Worm (Caenorhabditis elegans) whole organism, L4 larva: ENCODE data around the gene hot-4.

ENCODE experiments used
- R02D3.7 ChIP-seq: fragments of 150-350 bp; sonication (generic microtip); optimal IDR thresholded peaks from 3 replicates; lab custom pipeline; 2014; ENCODE audit warnings: missing biosample characterization, missing genetic modification characterization
- T20F7.1 ChIP-seq: fragments of 200-800 bp; sonication (Bioruptor generic); optimal IDR thresholded peaks from 2 replicates; lab custom pipeline; 2018; ENCODE audit warnings: mild to moderate bottlenecking, missing genetic modification characterization, missing compliant biosample characterization
- Y48G9A.11 ChIP-seq: fragments of 200-800 bp; sonication (Bioruptor generic); IDR thresholded peaks from 2 replicates; pipeline ENCODE4 v1.3.6; 2022; ENCODE audit warnings: missing genetic modification reagents, missing genetic modification characterization, missing compliant biosample characterization
- Y5F2A.4 ChIP-seq: fragments of 200-800 bp; sonication (Bioruptor generic); optimal IDR thresholded peaks from 2 replicates; lab custom pipeline; 2018; ENCODE audit warnings: mild to moderate bottlenecking, missing genetic modification characterization, missing compliant biosample characterization
- Y75B8A.6 ChIP-seq: fragments of 200-800 bp; sonication (Bioruptor generic); IDR thresholded peaks from 2 replicates; pipeline ENCODE4 v1.3.6; 2022; ENCODE audit warnings: missing genetic modification reagents, missing genetic modification characterization, missing compliant biosample characterization
- ZK337.2 ChIP-seq: fragments of 200-800 bp; sonication (Bioruptor generic); IDR thresholded peaks from 2 replicates; pipeline ENCODE4 v1.3.6; 2022; ENCODE audit warnings: missing genetic modification reagents, missing genetic modification characterization, missing compliant biosample characterization
- aha-1 ChIP-seq: fragments of 150-350 bp; peaks from one replicate; lab custom pipeline; 2014; ENCODE audit warnings: missing biosample characterization, missing genetic modification characterization
- ceh-44 ChIP-seq: fragments of 200-800 bp; sonication (Bioruptor generic); IDR thresholded peaks from 2 replicates; pipeline ENCODE4 v1.3.6; 2022; ENCODE audit warnings: missing genetic modification reagents, missing genetic modification characterization, missing compliant biosample characterization
- ceh-82 ChIP-seq: sonication (generic microtip); optimal IDR thresholded peaks from 2 replicates; lab custom pipeline; 2017; ENCODE audit warnings: missing biosample characterization, missing genetic modification characterization
- ces-1 ChIP-seq: fragments of 150-350 bp; sonication (generic microtip); optimal IDR thresholded peaks from 4 replicates; lab custom pipeline; 2014; ENCODE audit warnings: missing biosample characterization, missing genetic modification reagents, missing genetic modification characterization
- cey-2 ChIP-seq: sonication (generic microtip); optimal IDR thresholded peaks from 3 replicates; lab custom pipeline; 2017; ENCODE audit warnings: missing genetic modification characterization, mild to moderate bottlenecking, missing compliant biosample characterization, antibody characterized with exemption, borderline replicate concordance; ENCODE audit not compliant: insufficient read depth
- daf-16 ChIP-seq, 3 experiments: sonication (generic microtip); optimal IDR thresholded peaks; 2 replicates each; lab custom pipeline; 2016 to 2017; ENCODE audit warnings: missing genetic modification characterization in 3 of 3, missing genetic modification reagents in 3 of 3, mild to moderate bottlenecking in 2 of 3, missing compliant biosample characterization in 2 of 3, missing biosample characterization in 1 of 3, moderate library complexity in 1 of 3
- daf-19 ChIP-seq: fragments of 200-800 bp; sonication (Bioruptor generic); conservative IDR thresholded peaks from 2 replicates; pipeline ENCODE4 v1.3.6; 2022; ENCODE audit warnings: missing genetic modification characterization, missing compliant biosample characterization
- dmd-6 ChIP-seq: fragments of 200-800 bp; sonication (Bioruptor generic); IDR thresholded peaks from 2 replicates; pipeline ENCODE4 v1.3.6; 2022; ENCODE audit warnings: missing genetic modification reagents, missing genetic modification characterization, missing compliant biosample characterization
- dpl-1 ChIP-seq: fragments of 150-350 bp; optimal IDR thresholded peaks from 2 replicates; lab custom pipeline; 2014; ENCODE audit warnings: missing biosample characterization, missing genetic modification reagents, missing genetic modification characterization
- duxl-1 ChIP-seq: sonication (generic microtip); optimal IDR thresholded peaks from 2 replicates; lab custom pipeline; 2016; ENCODE audit warnings: mild to moderate bottlenecking, missing genetic modification characterization, moderate library complexity, missing compliant biosample characterization; ENCODE audit not compliant: poor library complexity
- fkh-10 ChIP-seq: fragments of 150-350 bp; optimal IDR thresholded peaks from 2 replicates; lab custom pipeline; 2014; ENCODE audit warnings: missing biosample characterization, missing genetic modification reagents, missing genetic modification characterization
- hlh-30 ChIP-seq: sonication (generic microtip); optimal IDR thresholded peaks from 2 replicates; lab custom pipeline; 2017; ENCODE audit warnings: antibody characterized with exemption, mild to moderate bottlenecking, missing genetic modification characterization, missing compliant biosample characterization; ENCODE audit not compliant: insufficient read depth
- jun-1 ChIP-seq: fragments of 150-350 bp; optimal IDR thresholded peaks from 2 replicates; lab custom pipeline; 2014; ENCODE audit warnings: missing biosample characterization, missing genetic modification reagents, missing genetic modification characterization
- lin-1 ChIP-seq: fragments of 200-800 bp; sonication (Bioruptor generic); IDR thresholded peaks from 2 replicates; pipeline ENCODE4 v1.3.6; 2022; ENCODE audit warnings: missing genetic modification reagents, missing genetic modification characterization, missing compliant biosample characterization
- lin-15B ChIP-seq: fragments of 150-350 bp; sonication (generic microtip); optimal IDR thresholded peaks from 3 replicates; lab custom pipeline; 2014; ENCODE audit warnings: missing biosample characterization, missing genetic modification characterization
- lin-38 ChIP-seq: fragments of 200-800 bp; sonication (Bioruptor generic); IDR thresholded peaks from 2 replicates; pipeline ENCODE4 v1.3.6; 2022; ENCODE audit warnings: missing genetic modification reagents, missing genetic modification characterization, missing compliant biosample characterization
- madf-9 ChIP-seq: fragments of 200-800 bp; sonication (Bioruptor generic); conservative IDR thresholded peaks from 2 replicates; pipeline ENCODE4 v1.3.6; 2022; ENCODE audit warnings: missing genetic modification reagents, missing genetic modification characterization, missing compliant biosample characterization
- mep-1 ChIP-seq: fragments of 150-350 bp; sonication (generic microtip); optimal IDR thresholded peaks from 3 replicates; lab custom pipeline; 2014; ENCODE audit warnings: missing biosample characterization, missing genetic modification characterization
- mes-2 ChIP-seq: sonication (generic microtip); optimal IDR thresholded peaks from 2 replicates; lab custom pipeline; 2016; ENCODE audit warnings: missing genotype, mild to moderate bottlenecking, missing genetic modification characterization, missing compliant biosample characterization; ENCODE audit not compliant: poor library complexity, severe bottlenecking
- mxl-3 ChIP-seq: fragments of 200-800 bp; sonication (Bioruptor generic); optimal IDR thresholded peaks from 2 replicates; lab custom pipeline; 2018; ENCODE audit warnings: mild to moderate bottlenecking, missing genetic modification characterization, missing compliant biosample characterization
- nhr-237 ChIP-seq: sonication (generic microtip); optimal IDR thresholded peaks from 2 replicates; lab custom pipeline; 2017; ENCODE audit warnings: missing biosample characterization, missing genetic modification characterization
- nhr-42 ChIP-seq: fragments of 200-800 bp; sonication (Bioruptor generic); IDR thresholded peaks from 2 replicates; pipeline ENCODE4 v1.3.6; 2022; ENCODE audit warnings: missing genetic modification characterization, missing compliant biosample characterization
- skn-1 ChIP-seq: fragments of 150-350 bp; optimal IDR thresholded peaks from 2 replicates; lab custom pipeline; 2014; ENCODE audit warnings: missing biosample characterization, missing genetic modification characterization
- snpc-4 ChIP-seq: fragments of 150-350 bp; optimal IDR thresholded peaks from 2 replicates; lab custom pipeline; 2014; ENCODE audit warnings: missing biosample characterization, missing genetic modification characterization
- spr-3 ChIP-seq: fragments of 200-800 bp; sonication (Bioruptor generic); optimal IDR thresholded peaks from 2 replicates; lab custom pipeline; 2018; ENCODE audit warnings: mild to moderate bottlenecking, missing genetic modification characterization, missing compliant biosample characterization
- unc-39 ChIP-seq: sonication (generic microtip); optimal IDR thresholded peaks from 2 replicates; lab custom pipeline; 2017; ENCODE audit warnings: missing biosample characterization, missing genetic modification characterization
- zag-1 ChIP-seq: fragments of 150-350 bp; optimal IDR thresholded peaks from 2 replicates; lab custom pipeline; 2014; ENCODE audit warnings: missing biosample characterization, missing genetic modification characterization
- zip-11 ChIP-seq: fragments of 200-800 bp; sonication (Bioruptor generic); IDR thresholded peaks from 2 replicates; pipeline ENCODE4 v1.3.6; 2022; ENCODE audit warnings: missing genetic modification characterization, missing compliant biosample characterization
- zip-2 ChIP-seq: fragments of 150-350 bp; optimal IDR thresholded peaks from 2 replicates; lab custom pipeline; 2014; ENCODE audit warnings: missing biosample characterization, missing genetic modification characterization

Gene hot-4

DNA sequence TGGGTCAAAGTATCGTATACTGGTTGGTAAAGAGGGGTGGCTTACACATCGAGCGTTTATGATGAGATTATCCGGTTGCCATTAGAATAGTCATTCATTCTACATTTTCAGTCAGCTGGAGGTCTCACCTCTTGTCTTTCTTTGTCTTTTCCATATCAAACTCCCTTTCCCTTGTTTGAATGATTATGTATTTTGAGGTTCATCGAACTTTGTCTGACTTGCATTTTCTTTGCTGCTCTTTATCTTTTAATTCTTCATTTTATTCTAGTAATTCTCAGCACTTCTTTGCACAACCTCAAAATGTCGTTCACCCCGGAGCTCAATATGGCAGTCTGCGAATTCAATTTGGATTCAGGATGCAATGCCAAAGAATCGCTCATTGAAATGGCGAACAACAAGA, 23.3 kb downstream of the hot-4 start, which contains the start of gene T12A2.3:
T12A2.3 (plus strand) TSS at position 301 of the 400 bp plus-strand sequence.
- TF ChIP-seq fkh-10 (GFP tag; lab: Kevin White, UChicago): no peak
- TF ChIP-seq ZK337.2 (GFP tag; lab: Robert Waterston, UW): no peak
- no peak for TF ChIP-seq zip-11
- TF ChIP-seq skn-1 (tag; lab: Kevin White, UChicago): no peak
- TF ChIP-seq unc-39 (tag; lab: Kevin White, UChicago): no peak
- TF ChIP-seq lin-38 (GFP tag; lab: Robert Waterston, UW): no peak
- TF ChIP-seq lin-1 (GFP tag; lab: Robert Waterston, UW): no peak
- no peak for TF ChIP-seq hlh-30 (tag; lab: Kevin White, UChicago)
- TF ChIP-seq cey-2 (tag; lab: Kevin White, UChicago): no peak
- no peak for TF ChIP-seq snpc-4 (tag; lab: Kevin White, UChicago)
- no peak for TF ChIP-seq ces-1 (GFP tag; lab: Kevin White, UChicago)
- TF ChIP-seq dmd-6: no peak
- no peak for TF ChIP-seq ceh-44 (GFP tag; lab: Robert Waterston, UW)

DNA sequence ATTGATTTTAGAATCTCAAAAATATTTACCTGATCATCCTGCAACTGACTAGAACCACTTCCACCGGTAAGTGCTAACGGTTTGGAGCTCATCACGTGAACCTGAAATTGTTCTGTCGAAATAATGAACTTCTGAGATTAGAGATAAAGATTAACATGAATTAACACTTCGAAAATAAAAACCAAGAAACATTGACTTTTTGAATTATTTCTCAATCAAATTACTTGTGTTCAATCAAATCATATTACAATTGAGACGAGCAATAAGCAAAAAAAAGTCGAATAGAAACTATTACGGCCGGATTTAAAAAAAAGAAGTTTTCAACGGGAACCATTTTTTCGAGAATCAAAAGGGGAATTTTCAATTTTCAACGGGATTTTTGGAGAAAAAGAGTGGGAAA, 28.5 kb downstream of the hot-4 start, which contains the start of gene bcas-2:
bcas-2 (minus strand) TSS at position 101 of the 400 bp plus-strand sequence.
- TF ChIP-seq nhr-237 (no peak), aha-1 (tag; lab: Kevin White, UChicago) (no peak), duxl-1 (tag; lab: Kevin White, UChicago) (no peak), lin-15B (tag; lab: Kevin White, UChicago) (no peak), nhr-42 (GFP tag; lab: Robert Waterston, UW) (no peak), T20F7.1 (GFP tag; lab: Kevin White, UChicago) (no peak), ceh-82 (tag; lab: Kevin White, UChicago) (no peak), daf-16 (GFP tag; optimal IDR thresholded peaks at IDR 0.05; lab: Kevin White, UChicago) (no peak), daf-16 (tag; optimal IDR thresholded peaks at IDR 0.05; lab: Kevin White, UChicago) (no peak), Y5F2A.4 (GFP tag; lab: Kevin White, UChicago) (no peak), mxl-3 (GFP tag; lab: Kevin White, UChicago) (no peak), madf-9 (GFP tag; lab: Robert Waterston, UW) (no peak), Y48G9A.11 (GFP tag; lab: Robert Waterston, UW) (no peak), snpc-4 (tag; lab: Kevin White, UChicago) (no peak), zag-1 (tag; lab: Kevin White, UChicago) (no peak), mes-2 (tag; lab: Kevin White, UChicago) (no peak), mep-1 (tag; lab: Kevin White, UChicago) (no peak), hlh-30 (tag; lab: Kevin White, UChicago) (no peak), jun-1 (tag; lab: Kevin White, UChicago) (no peak), daf-19 (GFP tag; lab: Robert Waterston, UW) (no peak)
- TF ChIP-seq, all 104 proteins: peak for 0

DNA sequence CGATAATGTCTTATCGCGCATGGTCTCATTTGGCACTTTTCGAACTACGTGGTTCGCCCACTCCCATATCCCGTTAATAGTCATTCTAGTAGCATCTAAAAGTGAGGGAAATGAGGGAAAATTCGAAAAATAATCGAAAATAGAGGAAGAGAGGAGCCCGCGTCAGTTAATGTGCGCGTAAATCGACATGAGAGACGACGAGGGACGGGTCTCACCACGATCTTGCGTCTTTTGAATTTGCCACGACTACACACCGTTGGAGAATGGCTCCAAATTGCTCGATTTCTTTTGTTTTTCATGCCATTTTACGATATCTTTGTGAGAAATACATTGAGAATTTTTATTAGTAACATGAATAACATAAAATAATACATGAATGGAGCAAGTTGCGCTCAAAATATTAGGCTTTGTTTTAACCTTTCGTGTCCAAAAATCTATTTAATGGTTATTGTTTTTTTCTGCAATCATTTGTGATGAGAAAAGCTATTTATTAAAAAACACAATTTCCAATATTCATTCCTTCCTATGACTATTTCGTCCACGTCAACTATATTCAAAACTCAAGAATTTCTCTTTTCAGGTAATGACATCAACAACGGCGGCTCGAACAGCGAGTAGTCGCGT, 31.0 kb downstream of the hot-4 start, which contains the start of the genes gen-1 and stt-3:
gen-1 (minus strand) TSS at position 95 of the 624 bp plus-strand sequence.
stt-3 (plus strand) TSS at position 574 of the 624 bp plus-strand sequence.
- TF ChIP-seq Y75B8A.6: no peak
- TF ChIP-seq dpl-1 (GFP tag; lab: Kevin White, UChicago): peak; percentile 27
- TF ChIP-seq spr-3 (GFP tag; lab: Kevin White, UChicago): no peak
- no peak for TF ChIP-seq jun-1 (tag; lab: Kevin White, UChicago)
- TF ChIP-seq R02D3.7 (tag; lab: Kevin White, UChicago): peak; percentile 76
- no peak for TF ChIP-seq T20F7.1 (GFP tag; lab: Kevin White, UChicago)
- TF ChIP-seq zip-2 (tag; lab: Kevin White, UChicago): no peak
- TF ChIP-seq mes-2 (tag; lab: Kevin White, UChicago): peak; percentile 0
- TF ChIP-seq, all 104 proteins: peak for 3
